Fruit fly (Drosophila melanogaster): ENCODE measurements around the gene upd3.

The upd3 gene

DNA sequence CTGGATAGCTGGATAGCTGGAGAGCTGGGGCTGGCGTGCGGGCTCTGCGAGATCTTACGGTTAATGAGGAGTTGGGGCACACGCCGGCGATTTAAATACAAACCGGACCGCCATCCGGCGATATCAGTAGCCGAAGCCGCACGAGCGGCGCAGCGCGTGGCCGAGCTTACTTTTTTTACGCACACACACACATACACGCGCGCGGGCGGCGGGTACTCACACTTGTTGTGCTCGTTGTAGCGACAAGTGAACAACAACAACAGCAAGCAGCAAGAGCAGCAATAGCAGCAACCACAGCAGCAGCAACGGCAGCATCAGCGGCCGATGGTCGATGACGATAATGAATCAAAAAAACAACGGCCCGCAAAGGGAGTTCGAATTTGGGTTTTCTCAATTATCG, 38.8 kb downstream of the upd3 start (continued):
- TF ChIP-seq cas (GFP tag; IDR thresholded peaks at IDR 0.05), result no peak
- no peak for TF ChIP-seq ato (GFP tag; IDR thresholded peaks at IDR 0.05; ENCODE audit: partially characterized antibody)
- TF ChIP-seq danr (GFP tag; IDR thresholded peaks at IDR 0.05), result no peak
- no peak for TF ChIP-seq az2 (GFP tag; optimal IDR thresholded peaks at IDR 0.05)
- TF ChIP-seq CG14710 (tag; optimal IDR thresholded peaks at IDR 0.05), result no peak
- no peak for TF ChIP-seq CG4854 (GFP tag; optimal IDR thresholded peaks at IDR 0.05)
- TF ChIP-seq CG14050 (GFP tag; IDR thresholded peaks at IDR 0.05), result no peak
- TF ChIP-seq unpg (GFP tag; optimal IDR thresholded peaks at IDR 0.05), result no peak
- no peak for TF ChIP-seq CG2129 (GFP tag; IDR thresholded peaks at IDR 0.05; ENCODE audit: partially characterized antibody)
- TF ChIP-seq Hr39 (optimal IDR thresholded peaks at IDR 0.05), result peak; percentile 91
- no peak for TF ChIP-seq CG13624 (GFP tag; optimal IDR thresholded peaks at IDR 0.05)
- no peak for TF ChIP-seq CG3163 (GFP tag; optimal IDR thresholded peaks at IDR 0.05)
- TF ChIP-seq CG31388 (GFP tag; optimal IDR thresholded peaks at IDR 0.05), result no peak
- no peak for TF ChIP-seq CG11093 (GFP tag; IDR thresholded peaks at IDR 0.05)
- no peak for TF ChIP-seq Ets97D (GFP tag; optimal IDR thresholded peaks at IDR 0.05)
- TF ChIP-seq CG6175 (GFP tag; IDR thresholded peaks at IDR 0.05), result no peak
- no peak for TF ChIP-seq zfh2 (GFP tag; optimal IDR thresholded peaks at IDR 0.05)
- TF ChIP-seq al (GFP tag; IDR thresholded peaks at IDR 0.05), result no peak
- peak; percentile 31; the same call in 1 of the 3 replicates for TF ChIP-seq z (GFP tag; IDR thresholded peaks at IDR 0.05)
- TF ChIP-seq CG7963 (GFP tag; IDR thresholded peaks at IDR 0.05; ENCODE audit: partially characterized antibody), result no peak
- TF ChIP-seq Sox102F (GFP tag; optimal IDR thresholded peaks at IDR 0.05), result no peak
- no peak for TF ChIP-seq wdn (GFP tag; IDR thresholded peaks at IDR 0.05)

DNA sequence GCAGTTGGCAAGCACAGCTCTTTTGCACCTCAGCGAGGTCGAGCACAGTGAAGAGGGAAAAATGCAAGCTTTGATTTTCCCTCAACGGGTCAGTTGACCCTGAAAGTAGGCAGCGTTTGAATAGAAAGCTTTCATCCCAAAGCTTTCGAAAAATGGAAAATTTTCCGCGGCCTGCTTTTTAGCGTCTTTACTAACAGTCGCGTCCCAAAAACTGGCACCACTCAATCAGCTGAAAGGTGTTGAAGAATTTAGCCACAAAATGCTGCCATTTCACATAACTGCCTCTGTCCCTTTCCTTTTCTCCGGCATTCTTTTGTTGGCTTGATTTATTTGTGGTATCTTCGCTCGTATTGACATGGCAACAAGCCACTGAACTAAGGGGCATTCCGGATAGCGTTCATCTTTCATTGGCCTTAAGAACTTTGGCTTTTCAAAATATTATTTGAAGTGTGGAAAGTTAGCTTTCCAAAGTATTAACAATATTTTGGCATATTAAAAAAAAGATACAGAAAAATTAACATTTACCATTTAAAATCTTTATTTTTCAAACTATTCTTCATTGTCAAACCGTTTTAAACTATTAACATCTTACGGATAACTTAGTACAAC, 43.0 kb downstream of the upd3 start:
- TF ChIP-seq CG6654 (GFP tag; optimal IDR thresholded peaks at IDR 0.05), result no peak
- TF ChIP-seq sens (GFP tag), result peak; percentile 62
- no peak for TF ChIP-seq CG11085 (GFP tag; IDR thresholded peaks at IDR 0.05)
- 0 out of 2 replicates have a peak, but pooled peaks have one; percentile 10 for TF ChIP-seq HLH3B (GFP tag; IDR thresholded peaks at IDR 0.05)
- peak; percentile 53 for TF ChIP-seq CTCF (GFP tag; optimal IDR thresholded peaks at IDR 0.05)
- peak; percentile 24 for TF ChIP-seq CG2120 (GFP tag; optimal IDR thresholded peaks at IDR 0.05)
- TF ChIP-seq pan (optimal IDR thresholded peaks at IDR 0.05), result no peak
- TF ChIP-seq pan (GFP tag; optimal IDR thresholded peaks at IDR 0.05 in 1 of 2, IDR thresholded peaks at IDR 0.05 in 1 of 2), result no peak
- 0 out of 3 replicates have a peak, but pooled peaks have one; percentile 7 for TF ChIP-seq row (GFP tag; IDR thresholded peaks at IDR 0.05)
- TF ChIP-seq NfI (GFP tag; optimal IDR thresholded peaks at IDR 0.05), result peak; percentile 14
- peak; percentile 40 for TF ChIP-seq slbo (GFP tag; IDR thresholded peaks at IDR 0.05)
- peak; percentile 17 for TF ChIP-seq CG9817 (tag; optimal IDR thresholded peaks at IDR 0.05)
- TF ChIP-seq sd (tag; optimal IDR thresholded peaks at IDR 0.05), result peak; percentile 85
- TF ChIP-seq CG15073 (GFP tag; optimal IDR thresholded peaks at IDR 0.05), result peak; percentile 94
- TF ChIP-seq CoRest (tag; optimal IDR thresholded peaks at IDR 0.05), result peak; percentile 21
- TF ChIP-seq chinmo (GFP tag; IDR thresholded peaks at IDR 0.05; ENCODE audit: partially characterized antibody), result 0 out of 4 replicates have a peak, but pooled peaks have one; percentile 40
- 0 out of 2 replicates have a peak, but pooled peaks have one; percentile 8 for TF ChIP-seq vvl (GFP tag; IDR thresholded peaks at IDR 0.05)
- peak; percentile 48 for TF ChIP-seq CG12769 (tag; optimal IDR thresholded peaks at IDR 0.05)
- no peak for TF ChIP-seq Oaz (GFP tag; IDR thresholded peaks at IDR 0.05)
- peak; percentile 30 for TF ChIP-seq zfh2 (GFP tag; optimal IDR thresholded peaks at IDR 0.05)
- 0 out of 3 replicates have a peak, but pooled peaks have one; percentile 66 for TF ChIP-seq CG2199 (GFP tag; IDR thresholded peaks at IDR 0.05)
- TF ChIP-seq stc (GFP tag; IDR thresholded peaks at IDR 0.05), result no peak
- no peak for TF ChIP-seq crc (GFP tag; optimal IDR thresholded peaks at IDR 0.05)
- no peak for TF ChIP-seq CG8290 (GFP tag; optimal IDR thresholded peaks at IDR 0.05)
- TF ChIP-seq CG8290 (tag; optimal IDR thresholded peaks at IDR 0.05), result peak in 1 of 2 experiments; percentile 46
- TF ChIP-seq MBD-R2 (GFP tag; IDR thresholded peaks at IDR 0.05), result no peak
- no peak for TF ChIP-seq rib (GFP tag; IDR thresholded peaks at IDR 0.05)
- peak; percentile 9 for TF ChIP-seq CG9437 (GFP tag; optimal IDR thresholded peaks at IDR 0.05)
- TF ChIP-seq CG9727 (GFP tag; optimal IDR thresholded peaks at IDR 0.05), result peak; percentile 37
- TF ChIP-seq CG9932 (GFP tag; IDR thresholded peaks at IDR 0.05), result 0 out of 2 replicates have a peak, but pooled peaks have one; percentile 8
- no peak for TF ChIP-seq Nf-YC (tag; optimal IDR thresholded peaks at IDR 0.05)
- TF ChIP-seq Med (GFP tag), result peak; percentile 76
